Worm (Caenorhabditis elegans): Measurements from ENCODE around the gene ZK899.3.
"Not testable (repeated sequence)": the region's sequence is repeated elsewhere in the genome, so short reads cannot be mapped to it uniquely, and the experiment has no call there.

ce11 chrX:9463045-9463444 is 10.1 kb downstream of the ZK899.3 start, which contains the start of gene ZK899.6:
- TF ChIP-seq lin-13 (GFP tag; optimal IDR thresholded peaks at IDR 0.05); xbp-1 (tag; optimal IDR thresholded peaks at IDR 0.05); grh-1 (GFP tag; IDR thresholded peaks at IDR 0.05); unc-62 (GFP tag; optimal IDR thresholded peaks at IDR 0.05); fkh-10 (GFP tag; optimal IDR thresholded peaks at IDR 0.05); aly-2 (tag; optimal IDR thresholded peaks at IDR 0.05); isw-1 (GFP tag; IDR thresholded peaks at IDR 0.05); mep-1 (tag; optimal IDR thresholded peaks at IDR 0.05); nhr-77 (tag; optimal IDR thresholded peaks at IDR 0.05); jun-1 (tag; optimal IDR thresholded peaks at IDR 0.05); rnt-1 (tag; optimal IDR thresholded peaks at IDR 0.05); mdl-1 (tag; optimal IDR thresholded peaks at IDR 0.05); ztf-11 (tag; optimal IDR thresholded peaks at IDR 0.05): not testable (repeated sequence)

All from whole organism, L1 larva.